Worm (Caenorhabditis elegans): Measurements from ENCODE around the gene srh-20.

Gene srh-20

ce11 chrV:4924618-4925017 is at the start of gene srh-20:
Gene srh-20, plus strand, starts transcription at chrV:4924918.
- TF ChIP-seq tbx-37 (GFP tag; conservative IDR thresholded peaks at IDR 0.05), result no peak
- no peak for TF ChIP-seq scrt-1 (GFP tag; IDR thresholded peaks at IDR 0.05)
- TF ChIP-seq B0310.2 (tag; optimal IDR thresholded peaks at IDR 0.05), result no peak
- TF ChIP-seq aly-1 (tag; optimal IDR thresholded peaks at IDR 0.05), result no peak
- no peak for TF ChIP-seq ceh-36 (tag; optimal IDR thresholded peaks at IDR 0.05)
- no peak for TF ChIP-seq tra-4 (tag; optimal IDR thresholded peaks at IDR 0.05)
- no peak for TF ChIP-seq flt-1 (GFP tag; IDR thresholded peaks at IDR 0.05)
- no peak for TF ChIP-seq sea-1 (GFP tag; conservative IDR thresholded peaks at IDR 0.05)
- TF ChIP-seq hnd-1 (tag; optimal IDR thresholded peaks at IDR 0.05), result no peak

- TF ChIP-seq tra-4 (tag; optimal IDR thresholded peaks at IDR 0.05) (no peak), tbx-11 (GFP tag; IDR thresholded peaks at IDR 0.05) (no peak), ceh-13 (GFP tag; optimal IDR thresholded peaks at IDR 0.05) (no peak), scrt-1 (GFP tag; IDR thresholded peaks at IDR 0.05) (no peak), hnd-1 (tag; optimal IDR thresholded peaks at IDR 0.05) (no peak), ceh-36 (tag; optimal IDR thresholded peaks at IDR 0.05) (no peak), aly-1 (tag; optimal IDR thresholded peaks at IDR 0.05) (no peak), ets-7 (tag; optimal IDR thresholded peaks at IDR 0.05) (no peak), F13C5.2 (tag; optimal IDR thresholded peaks at IDR 0.05) (no peak), ama-1 (optimal IDR thresholded peaks at IDR 0.05) (no peak), hmbx-1 (tag; optimal IDR thresholded peaks at IDR 0.05) (no peak), flt-1 (GFP tag; IDR thresholded peaks at IDR 0.05) (no peak), sea-1 (GFP tag; conservative IDR thresholded peaks at IDR 0.05) (no peak), hmg-4 (GFP tag; optimal IDR thresholded peaks at IDR 0.05) (no peak), tbx-37 (GFP tag; conservative IDR thresholded peaks at IDR 0.05) (no peak), B0310.2 (tag; optimal IDR thresholded peaks at IDR 0.05) (no peak), pes-1 (GFP tag; IDR thresholded peaks at IDR 0.05) (no peak)
Observed at ce11 chrV:4877587-4877986, 47.1 kb upstream of the srh-20 start, which contains the start of gene T19H12.6. Gene T19H12.6, minus strand, starts transcription at chrV:4877687.

ce11 chrV:4879251-4879650 is 45.5 kb upstream of the srh-20 start, which contains the start of gene T19H12.15:
Gene T19H12.15, minus strand, starts transcription at chrV:4879351.
- TF ChIP-seq F13C5.2 (tag; optimal IDR thresholded peaks at IDR 0.05), result no peak
- no peak for TF ChIP-seq hmbx-1 (tag; optimal IDR thresholded peaks at IDR 0.05)
- TF ChIP-seq ceh-36 (tag; optimal IDR thresholded peaks at IDR 0.05), result no peak
- no peak for TF ChIP-seq ama-1 (optimal IDR thresholded peaks at IDR 0.05)
- TF ChIP-seq flt-1 (GFP tag; IDR thresholded peaks at IDR 0.05), result no peak
- TF ChIP-seq hmg-4 (GFP tag; optimal IDR thresholded peaks at IDR 0.05), result no peak
- no peak for TF ChIP-seq pes-1 (GFP tag; IDR thresholded peaks at IDR 0.05)
- TF ChIP-seq hnd-1 (tag; optimal IDR thresholded peaks at IDR 0.05), result no peak
- no peak for TF ChIP-seq ets-7 (tag; optimal IDR thresholded peaks at IDR 0.05)
- TF ChIP-seq sea-1 (GFP tag; conservative IDR thresholded peaks at IDR 0.05), result no peak
- no peak for TF ChIP-seq ceh-13 (GFP tag; optimal IDR thresholded peaks at IDR 0.05)
- no peak for TF ChIP-seq tbx-11 (GFP tag; IDR thresholded peaks at IDR 0.05)
- TF ChIP-seq tbx-37 (GFP tag; conservative IDR thresholded peaks at IDR 0.05), result no peak
- TF ChIP-seq scrt-1 (GFP tag; IDR thresholded peaks at IDR 0.05), result no peak

- no peak for TF ChIP-seq pes-1 (GFP tag; IDR thresholded peaks at IDR 0.05)
- no peak for TF ChIP-seq aly-1 (tag; optimal IDR thresholded peaks at IDR 0.05)
- TF ChIP-seq B0310.2 (tag; optimal IDR thresholded peaks at IDR 0.05), result no peak
- TF ChIP-seq ceh-36 (tag; optimal IDR thresholded peaks at IDR 0.05), result no peak
- no peak for TF ChIP-seq ama-1 (optimal IDR thresholded peaks at IDR 0.05)
- TF ChIP-seq ets-7 (tag; optimal IDR thresholded peaks at IDR 0.05), result no peak
- no peak for TF ChIP-seq scrt-1 (GFP tag; IDR thresholded peaks at IDR 0.05)
- TF ChIP-seq ceh-13 (GFP tag; optimal IDR thresholded peaks at IDR 0.05), result no peak
- TF ChIP-seq tbx-11 (GFP tag; IDR thresholded peaks at IDR 0.05), result no peak
- no peak for TF ChIP-seq hmbx-1 (tag; optimal IDR thresholded peaks at IDR 0.05)
- no peak for TF ChIP-seq tra-4 (tag; optimal IDR thresholded peaks at IDR 0.05)
- no peak for TF ChIP-seq F13C5.2 (tag; optimal IDR thresholded peaks at IDR 0.05)
- no peak for TF ChIP-seq hmg-4 (GFP tag; optimal IDR thresholded peaks at IDR 0.05)
- no peak for TF ChIP-seq flt-1 (GFP tag; IDR thresholded peaks at IDR 0.05)
- TF ChIP-seq hnd-1 (tag; optimal IDR thresholded peaks at IDR 0.05), result no peak
- TF ChIP-seq sea-1 (GFP tag; conservative IDR thresholded peaks at IDR 0.05), result no peak
- TF ChIP-seq tbx-37 (GFP tag; conservative IDR thresholded peaks at IDR 0.05), result no peak
Observed at ce11 chrV:4881377-4881776, 43.3 kb upstream of the srh-20 start, which contains the start of gene str-32. Gene str-32, minus strand, starts transcription at chrV:4881477.

ce11 chrV:4884490-4884889 is 40.2 kb upstream of the srh-20 start, which contains the start of gene T19H12.12:
Gene T19H12.12, plus strand, starts transcription at chrV:4884790.
- TF ChIP-seq tra-4 (tag; optimal IDR thresholded peaks at IDR 0.05) (no peak), F13C5.2 (tag; optimal IDR thresholded peaks at IDR 0.05) (no peak), hmbx-1 (tag; optimal IDR thresholded peaks at IDR 0.05) (no peak), sea-1 (GFP tag; conservative IDR thresholded peaks at IDR 0.05) (no peak), ceh-36 (tag; optimal IDR thresholded peaks at IDR 0.05) (no peak), hnd-1 (tag; optimal IDR thresholded peaks at IDR 0.05) (no peak), aly-1 (tag; optimal IDR thresholded peaks at IDR 0.05) (no peak), ama-1 (optimal IDR thresholded peaks at IDR 0.05) (no peak), B0310.2 (tag; optimal IDR thresholded peaks at IDR 0.05) (no peak), ceh-13 (GFP tag; optimal IDR thresholded peaks at IDR 0.05) (no peak), tbx-37 (GFP tag; conservative IDR thresholded peaks at IDR 0.05) (no peak), flt-1 (GFP tag; IDR thresholded peaks at IDR 0.05) (no peak)

- TF ChIP-seq tra-4 (tag; optimal IDR thresholded peaks at IDR 0.05) (no peak), pes-1 (GFP tag; IDR thresholded peaks at IDR 0.05) (no peak), tbx-37 (GFP tag; conservative IDR thresholded peaks at IDR 0.05) (no peak), ceh-36 (tag; optimal IDR thresholded peaks at IDR 0.05) (no peak), hmbx-1 (tag; optimal IDR thresholded peaks at IDR 0.05) (no peak), hmg-4 (GFP tag; optimal IDR thresholded peaks at IDR 0.05) (no peak), scrt-1 (GFP tag; IDR thresholded peaks at IDR 0.05) (no peak), hnd-1 (tag; optimal IDR thresholded peaks at IDR 0.05) (no peak), aly-1 (tag; optimal IDR thresholded peaks at IDR 0.05) (no peak), ceh-13 (GFP tag; optimal IDR thresholded peaks at IDR 0.05) (no peak), F13C5.2 (tag; optimal IDR thresholded peaks at IDR 0.05) (no peak), ets-7 (tag; optimal IDR thresholded peaks at IDR 0.05) (no peak), sea-1 (GFP tag; conservative IDR thresholded peaks at IDR 0.05) (no peak), ama-1 (optimal IDR thresholded peaks at IDR 0.05) (no peak), flt-1 (GFP tag; IDR thresholded peaks at IDR 0.05) (no peak)
Observed at ce11 chrV:4885372-4885771, 39.3 kb upstream of the srh-20 start, which contains the start of gene T19H12.3. Gene T19H12.3, plus strand, starts transcription at chrV:4885672.

ce11 chrV:4889477-4889876 is 35.2 kb upstream of the srh-20 start, which contains the start of gene ugt-12:
Gene ugt-12, minus strand, starts transcription at chrV:4889629.
- TF ChIP-seq F13C5.2 (tag; optimal IDR thresholded peaks at IDR 0.05), result no peak
- TF ChIP-seq sea-1 (GFP tag; conservative IDR thresholded peaks at IDR 0.05), result no peak
- no peak for TF ChIP-seq scrt-1 (GFP tag; IDR thresholded peaks at IDR 0.05)
- no peak for TF ChIP-seq ama-1 (optimal IDR thresholded peaks at IDR 0.05)
- TF ChIP-seq ceh-13 (GFP tag; optimal IDR thresholded peaks at IDR 0.05), result no peak
- TF ChIP-seq pes-1 (GFP tag; IDR thresholded peaks at IDR 0.05), result no peak
- no peak for TF ChIP-seq ets-7 (tag; optimal IDR thresholded peaks at IDR 0.05)
- no peak for TF ChIP-seq aly-1 (tag; optimal IDR thresholded peaks at IDR 0.05)
- TF ChIP-seq tra-4 (tag; optimal IDR thresholded peaks at IDR 0.05), result no peak
- no peak for TF ChIP-seq flt-1 (GFP tag; IDR thresholded peaks at IDR 0.05)
- TF ChIP-seq tbx-11 (GFP tag; IDR thresholded peaks at IDR 0.05), result no peak

All from whole organism, early embryonic.